Worm (Caenorhabditis elegans) whole organism, young adult: ENCODE measurements around the gene C09B8.3.

ENCODE experiments used
- B0019.2 ChIP-seq: fragments of 200-800 bp; sonication (Bioruptor generic); conservative IDR thresholded peaks from 2 replicates; pipeline ENCODE4 v1.3.6; 2022; ENCODE audit warnings: missing genetic modification reagents, missing genetic modification characterization, missing compliant biosample characterization
- B0035.1 ChIP-seq: sonication (generic microtip); optimal IDR thresholded peaks from 2 replicates; lab custom pipeline; 2016; ENCODE audit warnings: missing genetic modification characterization, mild to moderate bottlenecking, missing compliant biosample characterization, missing genotype, missing genetic modification reagents
- C17E4.6 ChIP-seq: fragments of 200-800 bp; sonication (Bioruptor generic); IDR thresholded peaks from 2 replicates; pipeline ENCODE4 v1.3.6; 2022; ENCODE audit warnings: missing genetic modification reagents, missing genetic modification characterization, missing compliant biosample characterization
- F22D6.2 ChIP-seq: sonication (generic microtip); optimal IDR thresholded peaks from 2 replicates; lab custom pipeline; 2016; ENCODE audit warnings: mild to moderate bottlenecking, missing genetic modification characterization, missing compliant biosample characterization
- F49E8.2 ChIP-seq: sonication (generic microtip); optimal IDR thresholded peaks from 3 replicates; lab custom pipeline; 2017; ENCODE audit warnings: missing genetic modification characterization, mild to moderate bottlenecking, missing compliant biosample characterization, antibody characterized with exemption, moderate library complexity; ENCODE audit not compliant: insufficient read depth
- K11D2.4 ChIP-seq: fragments of 200-800 bp; sonication (Bioruptor generic); IDR thresholded peaks from 2 replicates; pipeline ENCODE4 v1.3.6; 2022; ENCODE audit warnings: missing genetic modification reagents, missing genetic modification characterization, missing compliant biosample characterization
- K12H6.12 ChIP-seq: fragments of 200-800 bp; sonication (Bioruptor generic); optimal IDR thresholded peaks from 2 replicates; lab custom pipeline; 2018; ENCODE audit warnings: mild to moderate bottlenecking, missing genetic modification characterization, missing compliant biosample characterization
- T26A5.8 ChIP-seq: sonication (generic microtip); optimal IDR thresholded peaks from 2 replicates; lab custom pipeline; 2016; ENCODE audit warnings: missing genetic modification characterization, missing compliant biosample characterization
- Y53G8AR.9 ChIP-seq: fragments of 200-800 bp; sonication (Bioruptor generic); conservative IDR thresholded peaks from 2 replicates; pipeline ENCODE4 v1.3.6; 2022; ENCODE audit warnings: missing genetic modification reagents, missing genetic modification characterization, missing compliant biosample characterization
- Y56A3A.18 ChIP-seq: fragments of 200-800 bp; sonication (Bioruptor generic); IDR thresholded peaks from 2 replicates; pipeline ENCODE4 v1.3.6; 2022; ENCODE audit warnings: missing genetic modification reagents, missing genetic modification characterization, missing compliant biosample characterization
- Y67H2A.10 ChIP-seq: fragments of 200-800 bp; sonication (Bioruptor generic); conservative IDR thresholded peaks from 2 replicates; pipeline ENCODE4 v1.3.6; 2022; ENCODE audit warnings: missing genetic modification reagents, missing genetic modification characterization, missing compliant biosample characterization
- aptf-2 ChIP-seq: fragments of 200-800 bp; sonication (Bioruptor generic); conservative IDR thresholded peaks from 2 replicates; pipeline ENCODE4 v1.3.6; 2022; ENCODE audit warnings: missing genetic modification reagents, missing genetic modification characterization, missing compliant biosample characterization
- athp-1 ChIP-seq: sonication (generic microtip); optimal IDR thresholded peaks from 2 replicates; lab custom pipeline; 2017; ENCODE audit warnings: mild to moderate bottlenecking, missing genetic modification characterization, missing compliant biosample characterization
- bed-1 ChIP-seq: fragments of 200-800 bp; sonication (Bioruptor generic); IDR thresholded peaks from 2 replicates; pipeline ENCODE4 v1.3.6; 2022; ENCODE audit warnings: missing genetic modification reagents, missing genetic modification characterization, missing compliant biosample characterization
- bed-2 ChIP-seq: fragments of 200-800 bp; sonication (Bioruptor generic); IDR thresholded peaks from 2 replicates; pipeline ENCODE4 v1.3.6; 2022; ENCODE audit warnings: missing genetic modification reagents, missing genetic modification characterization, missing compliant biosample characterization
- ceh-27 ChIP-seq: fragments of 200-800 bp; sonication (Bioruptor generic); optimal IDR thresholded peaks from 2 replicates; lab custom pipeline; 2018; ENCODE audit warnings: mild to moderate bottlenecking, missing genetic modification characterization, moderate library complexity, missing compliant biosample characterization
- ceh-79 ChIP-seq: sonication (generic microtip); optimal IDR thresholded peaks from 2 replicates; lab custom pipeline; 2017; ENCODE audit warnings: mild to moderate bottlenecking, missing genetic modification characterization, missing compliant biosample characterization
- dox-1 ChIP-seq: fragments of 200-800 bp; sonication (Bioruptor generic); IDR thresholded peaks from 2 replicates; pipeline ENCODE4 v1.3.6; 2022; ENCODE audit warnings: missing genetic modification reagents, missing genetic modification characterization, missing compliant biosample characterization
- dpff-1 ChIP-seq: sonication (generic microtip); optimal IDR thresholded peaks from 2 replicates; lab custom pipeline; 2017; ENCODE audit warnings: mild to moderate bottlenecking, missing genetic modification characterization, missing compliant biosample characterization
- egl-18 ChIP-seq: fragments of 200-800 bp; sonication (Bioruptor generic); IDR thresholded peaks from 2 replicates; pipeline ENCODE4 v1.3.6; 2022; ENCODE audit warnings: missing genetic modification reagents, missing genetic modification characterization, missing compliant biosample characterization
- egl-44 ChIP-seq: fragments of 200-800 bp; sonication (Bioruptor generic); IDR thresholded peaks from 2 replicates; pipeline ENCODE4 v1.3.6; 2022; ENCODE audit warnings: missing genetic modification reagents, missing genetic modification characterization, missing compliant biosample characterization
- gei-17 ChIP-seq: fragments of 200-800 bp; sonication (Bioruptor generic); optimal IDR thresholded peaks from 2 replicates; lab custom pipeline; 2018; ENCODE audit warnings: mild to moderate bottlenecking, missing genetic modification characterization, missing compliant biosample characterization
- hlh-12 ChIP-seq: sonication (generic microtip); optimal IDR thresholded peaks from 2 replicates; lab custom pipeline; 2016; ENCODE audit warnings: missing genetic modification characterization, missing compliant biosample characterization
- hmg-1.2 ChIP-seq: fragments of 200-800 bp; sonication (Bioruptor generic); IDR thresholded peaks from 2 replicates; pipeline ENCODE4 v1.3.6; 2022; ENCODE audit warnings: missing genetic modification reagents, missing genetic modification characterization, missing compliant biosample characterization
- hmg-20 ChIP-seq: fragments of 200-800 bp; sonication (Bioruptor generic); IDR thresholded peaks from 2 replicates; pipeline ENCODE4 v1.3.6; 2022; ENCODE audit warnings: missing genetic modification reagents, missing genetic modification characterization, missing compliant biosample characterization
- let-526 ChIP-seq: fragments of 200-800 bp; sonication (Bioruptor generic); IDR thresholded peaks from 2 replicates; pipeline ENCODE4 v1.3.6; 2022; ENCODE audit warnings: missing genetic modification reagents, missing genetic modification characterization, missing compliant biosample characterization
- lin-26 ChIP-seq: fragments of 200-800 bp; sonication (Bioruptor generic); IDR thresholded peaks from 2 replicates; pipeline ENCODE4 v1.3.6; 2022; ENCODE audit warnings: missing genetic modification reagents, missing genetic modification characterization, missing compliant biosample characterization
- lsy-27 ChIP-seq: sonication (generic microtip); optimal IDR thresholded peaks from 2 replicates; lab custom pipeline; 2017; ENCODE audit warnings: missing genetic modification characterization, mild to moderate bottlenecking, missing compliant biosample characterization, antibody characterized with exemption, missing genotype, borderline replicate concordance; ENCODE audit not compliant: insufficient read depth
- madf-10 ChIP-seq: sonication (generic microtip); optimal IDR thresholded peaks from 2 replicates; lab custom pipeline; 2016; ENCODE audit warnings: mild to moderate bottlenecking, missing genetic modification characterization, missing compliant biosample characterization
- madf-6 ChIP-seq: fragments of 200-800 bp; sonication (Bioruptor generic); IDR thresholded peaks from 2 replicates; pipeline ENCODE4 v1.3.6; 2022; ENCODE audit warnings: missing genetic modification reagents, missing genetic modification characterization, missing compliant biosample characterization
- mel-28 ChIP-seq: sonication (generic microtip); optimal IDR thresholded peaks from 2 replicates; lab custom pipeline; 2016; ENCODE audit warnings: borderline replicate concordance, mild to moderate bottlenecking, missing genetic modification characterization, missing compliant biosample characterization
- mes-4 ChIP-seq: sonication (generic microtip); optimal IDR thresholded peaks from 2 replicates; lab custom pipeline; 2016; ENCODE audit warnings: missing genotype, missing genetic modification characterization, missing compliant biosample characterization
- nhr-90 ChIP-seq: sonication (generic microtip); optimal IDR thresholded peaks from 2 replicates; lab custom pipeline; 2016; ENCODE audit warnings: missing genotype, mild to moderate bottlenecking, missing genetic modification characterization, missing compliant biosample characterization
- pbrm-1 ChIP-seq: fragments of 200-800 bp; sonication (Bioruptor generic); IDR thresholded peaks from 2 replicates; pipeline ENCODE4 v1.3.6; 2022; ENCODE audit warnings: missing genetic modification reagents, missing genetic modification characterization, missing compliant biosample characterization
- pha-4 ChIP-seq: fragments of 150-350 bp; sonication (generic microtip); optimal IDR thresholded peaks from 2 replicates; lab custom pipeline; 2014; ENCODE audit warnings: missing biosample characterization, missing genetic modification reagents, missing genetic modification characterization
- rcor-1 ChIP-seq: fragments of 200-800 bp; sonication (Bioruptor generic); IDR thresholded peaks from 2 replicates; pipeline ENCODE4 v1.3.6; 2022; ENCODE audit warnings: missing genetic modification reagents, missing genetic modification characterization, missing compliant biosample characterization
- sea-2 ChIP-seq: fragments of 200-800 bp; sonication (Bioruptor generic); IDR thresholded peaks from 2 replicates; pipeline ENCODE4 v1.3.6; 2022; ENCODE audit warnings: missing genetic modification characterization, missing compliant biosample characterization
- snpc-1.3 ChIP-seq: sonication (generic microtip); optimal IDR thresholded peaks from 2 replicates; lab custom pipeline; 2017; ENCODE audit warnings: missing genetic modification characterization, mild to moderate bottlenecking, missing compliant biosample characterization, antibody characterized with exemption, moderate library complexity, missing genotype, missing genetic modification reagents; ENCODE audit not compliant: insufficient read depth
- xnd-1 ChIP-seq: sonication (generic microtip); optimal IDR thresholded peaks from 2 replicates; lab custom pipeline; 2016; ENCODE audit warnings: missing genotype, missing genetic modification reagents, missing genetic modification characterization, missing compliant biosample characterization
- zfh-2 ChIP-seq: fragments of 200-800 bp; sonication (Bioruptor generic); conservative IDR thresholded peaks from 2 replicates; pipeline ENCODE4 v1.3.6; 2022; ENCODE audit warnings: missing genetic modification reagents, missing genetic modification characterization, missing compliant biosample characterization
- ztf-25 ChIP-seq: fragments of 200-800 bp; sonication (Bioruptor generic); IDR thresholded peaks from 2 replicates; pipeline ENCODE4 v1.3.6; 2022; ENCODE audit warnings: missing genetic modification reagents, missing genetic modification characterization, missing compliant biosample characterization
- ztf-28 ChIP-seq: fragments of 200-800 bp; sonication (Bioruptor generic); IDR thresholded peaks from 2 replicates; pipeline ENCODE4 v1.3.6; 2022; ENCODE audit warnings: missing genetic modification reagents, missing genetic modification characterization, missing compliant biosample characterization
- ztf-3 ChIP-seq: fragments of 200-800 bp; sonication (Bioruptor generic); optimal IDR thresholded peaks from 2 replicates; lab custom pipeline; 2018; ENCODE audit warnings: mild to moderate bottlenecking, missing genetic modification characterization, missing compliant biosample characterization

The C09B8.3 gene

ce11 chrX:5999103-5999554 lies 11.3 kb downstream of the C09B8.3 start, which contains the start of gene F22F4.9:
F22F4.9 (minus strand) TSS chrX:5999504.
- TF ChIP-seq K11D2.4 (GFP tag; lab: Robert Waterston, UW) (no peak), ceh-79 (tag; lab: Kevin White, UChicago) (no peak), Y56A3A.18 (no peak), pbrm-1 (no peak), let-526 (no peak), dox-1 (GFP tag; lab: Robert Waterston, UW) (no peak), hlh-12 (tag; lab: Kevin White, UChicago) (no peak), aptf-2 (GFP tag; lab: Robert Waterston, UW) (no peak), xnd-1 (no peak), lin-26 (GFP tag; lab: Robert Waterston, UW) (no peak), athp-1 (tag; lab: Kevin White, UChicago) (no peak), F22D6.2 (tag; lab: Kevin White, UChicago) (no peak), gei-17 (no peak), B0019.2 (GFP tag; lab: Robert Waterston, UW) (no peak), mes-4 (tag; lab: Kevin White, UChicago) (no peak), madf-10 (tag; lab: Kevin White, UChicago) (no peak)

ce11 chrX:5995613-5996206 lies 14.8 kb downstream of the C09B8.3 start, which contains the start of gene inx-3:
inx-3 (plus strand) TSS chrX:5996156.
- TF ChIP-seq rcor-1 (GFP tag; lab: Robert Waterston, UW), result no peak
- no peak for TF ChIP-seq egl-44 (GFP tag; lab: Robert Waterston, UW)
- no peak for TF ChIP-seq sea-2 (GFP tag; lab: Robert Waterston, UW)
- no peak for TF ChIP-seq lsy-27 (tag; lab: Kevin White, UChicago)
- TF ChIP-seq ceh-27 (GFP tag; lab: Kevin White, UChicago), result no peak
- TF ChIP-seq aptf-2 (GFP tag; lab: Robert Waterston, UW), result peak; percentile 48
- peak; percentile 88 for TF ChIP-seq zfh-2
- TF ChIP-seq pha-4, result no peak
- no peak for TF ChIP-seq ztf-25 (GFP tag; lab: Robert Waterston, UW)
- TF ChIP-seq nhr-90 (tag; lab: Kevin White, UChicago), result no peak
- TF ChIP-seq egl-18 (GFP tag; lab: Robert Waterston, UW), result no peak
- no peak for TF ChIP-seq T26A5.8 (tag; lab: Kevin White, UChicago)
- TF ChIP-seq ztf-28, result no peak
- no peak for TF ChIP-seq snpc-1.3 (tag; lab: Kevin White, UChicago)
- no peak for TF ChIP-seq dpff-1 (tag; lab: Kevin White, UChicago)
- TF ChIP-seq C17E4.6 (GFP tag; lab: Robert Waterston, UW), result no peak
- no peak for TF ChIP-seq Y67H2A.10 (GFP tag; lab: Robert Waterston, UW)
- TF ChIP-seq mel-28 (tag; lab: Kevin White, UChicago), result no peak
- no peak for TF ChIP-seq Y53G8AR.9 (GFP tag; lab: Robert Waterston, UW)
- 0 out of 2 replicates have a peak, but pooled peaks have one; percentile 19 for TF ChIP-seq bed-2 (GFP tag; lab: Robert Waterston, UW)
- no peak for TF ChIP-seq B0035.1
- TF ChIP-seq bed-1 (GFP tag; lab: Robert Waterston, UW), result no peak
- TF ChIP-seq hmg-1.2 (GFP tag; lab: Robert Waterston, UW), result peak; percentile 33; the same call in 1 of the 2 replicates
- no peak for TF ChIP-seq F49E8.2
- no peak for TF ChIP-seq ztf-3 (GFP tag; lab: Kevin White, UChicago)
- TF ChIP-seq hmg-20 (GFP tag; lab: Robert Waterston, UW), result no peak
- TF ChIP-seq K12H6.12 (tag; lab: Kevin White, UChicago), result no peak
- peak; percentile 32; the same call in 1 of the 2 replicates for TF ChIP-seq madf-6
